Fruit fly (Drosophila melanogaster): Measurements from ENCODE around the gene CG6576.

CG6576 gene

dm6 chr3L:8763037-8763454 is 7.3 kb downstream of the CG6576 start (continued):
- TF ChIP-seq Gug (GFP tag; IDR thresholded peaks at IDR 0.05), result peak; percentile 19; the same call in 1 of the 4 replicates
- peak; percentile 59 for TF ChIP-seq CG10366 (GFP tag; IDR thresholded peaks at IDR 0.05)
- TF ChIP-seq sr (GFP tag; IDR thresholded peaks at IDR 0.05), result peak; percentile 96
- no peak for TF ChIP-seq da (GFP tag; optimal IDR thresholded peaks at IDR 0.05)
- TF ChIP-seq CG8388 (GFP tag; optimal IDR thresholded peaks at IDR 0.05), result no peak
- TF ChIP-seq CG15269 (tag; optimal IDR thresholded peaks at IDR 0.05), result peak; percentile 53
- peak; percentile 28 for TF ChIP-seq CG8944 (GFP tag; optimal IDR thresholded peaks at IDR 0.05)
- peak; percentile 50 for TF ChIP-seq lilli (GFP tag; optimal IDR thresholded peaks at IDR 0.05)
- peak; percentile 1 for TF ChIP-seq CG18262 (tag; optimal IDR thresholded peaks at IDR 0.05)
- peak; percentile 60 for TF ChIP-seq CG10543 (GFP tag; optimal IDR thresholded peaks at IDR 0.05)
- no peak for TF ChIP-seq CG14965 (GFP tag; optimal IDR thresholded peaks at IDR 0.05; ENCODE audit: borderline replicate concordance)
- no peak for TF ChIP-seq CG15479 (GFP tag; optimal IDR thresholded peaks at IDR 0.05)
- no peak for TF ChIP-seq CG4854 (GFP tag; optimal IDR thresholded peaks at IDR 0.05)
- peak; percentile 40; the same call in 1 of the 3 replicates for TF ChIP-seq CG16813 (GFP tag; IDR thresholded peaks at IDR 0.05; ENCODE audit: partially characterized antibody)
- TF ChIP-seq Antp (GFP tag; optimal IDR thresholded peaks at IDR 0.05), result no peak
- no peak for TF ChIP-seq ERR (GFP tag; optimal IDR thresholded peaks at IDR 0.05)
- TF ChIP-seq CG33213 (GFP tag; optimal IDR thresholded peaks at IDR 0.05), result no peak
- TF ChIP-seq CG4820 (GFP tag; optimal IDR thresholded peaks at IDR 0.05), result no peak
- no peak for TF ChIP-seq z (GFP tag; IDR thresholded peaks at IDR 0.05)
- TF ChIP-seq cad (GFP tag; optimal IDR thresholded peaks at IDR 0.05), result no peak
- no peak for TF ChIP-seq CG6854 (GFP tag; optimal IDR thresholded peaks at IDR 0.05)
- TF ChIP-seq dm (GFP tag; optimal IDR thresholded peaks at IDR 0.05), result peak; percentile 5
- peak; percentile 62 for TF ChIP-seq H2.0 (GFP tag; IDR thresholded peaks at IDR 0.05)
- TF ChIP-seq grn (GFP tag; optimal IDR thresholded peaks at IDR 0.05), result peak; percentile 11
- TF ChIP-seq HLH54F (GFP tag; optimal IDR thresholded peaks at IDR 0.05), result peak; percentile 4
- 0 out of 2 replicates have a peak, but pooled peaks have one; percentile 3 for TF ChIP-seq onecut (GFP tag; IDR thresholded peaks at IDR 0.05)
- TF ChIP-seq CG7745 (tag; optimal IDR thresholded peaks at IDR 0.05), result no peak
- TF ChIP-seq CG14667 (GFP tag; IDR thresholded peaks at IDR 0.05), result 0 out of 2 replicates have a peak, but pooled peaks have one; percentile 19
- TF ChIP-seq ap (GFP tag; IDR thresholded peaks at IDR 0.05), result peak; percentile 38; the same call in 1 of the 2 replicates
- TF ChIP-seq jumu (GFP tag; optimal IDR thresholded peaks at IDR 0.05), result peak; percentile 6
- 0 out of 2 replicates have a peak, but pooled peaks have one; percentile 46 for TF ChIP-seq CG17328 (GFP tag; IDR thresholded peaks at IDR 0.05)
- TF ChIP-seq CG12659 (GFP tag; optimal IDR thresholded peaks at IDR 0.05), result peak; percentile 38
- peak; percentile 33; the same call in 1 of the 2 replicates for TF ChIP-seq amos (GFP tag; IDR thresholded peaks at IDR 0.05; ENCODE audit: partially characterized antibody)
- no peak for TF ChIP-seq Dip2 (GFP tag; IDR thresholded peaks at IDR 0.05)
- peak; percentile 56 for TF ChIP-seq CG11504 (tag; optimal IDR thresholded peaks at IDR 0.05)
- TF ChIP-seq nerfin-2 (GFP tag; IDR thresholded peaks at IDR 0.05; ENCODE audit: partially characterized antibody), result no peak
- TF ChIP-seq CG2889 (GFP tag; IDR thresholded peaks at IDR 0.05), result no peak
- TF ChIP-seq hth (optimal IDR thresholded peaks at IDR 0.05), result no peak
- peak; percentile 54; the same call in 1 of the 2 replicates for TF ChIP-seq gsb (GFP tag; IDR thresholded peaks at IDR 0.05)
- peak; percentile 27 for TF ChIP-seq oc (tag; optimal IDR thresholded peaks at IDR 0.05)
- TF ChIP-seq exex (tag; optimal IDR thresholded peaks at IDR 0.05), result no peak
- TF ChIP-seq Taf1 (GFP tag; IDR thresholded peaks at IDR 0.05), result no peak
- peak; percentile 43; the same call in 1 of the 2 replicates for TF ChIP-seq Xrp1 (GFP tag; IDR thresholded peaks at IDR 0.05)
- peak; percentile 67; the same call in 1 of the 2 replicates for TF ChIP-seq stc (GFP tag; IDR thresholded peaks at IDR 0.05)
- peak; percentile 54; the same call in 1 of the 2 replicates for TF ChIP-seq CG14014 (GFP tag; IDR thresholded peaks at IDR 0.05)
- TF ChIP-seq vfl (GFP tag; optimal IDR thresholded peaks at IDR 0.05), result no peak
- peak; percentile 34 for TF ChIP-seq Fer3 (tag; optimal IDR thresholded peaks at IDR 0.05)
- TF ChIP-seq CG6813 (GFP tag; optimal IDR thresholded peaks at IDR 0.05), result no peak
- no peak for TF ChIP-seq CG13123 (GFP tag; optimal IDR thresholded peaks at IDR 0.05)
- no peak for TF ChIP-seq ato (GFP tag; IDR thresholded peaks at IDR 0.05; ENCODE audit: partially characterized antibody)
- peak in 1 of 2 experiments; percentile 46 for TF ChIP-seq bsh (GFP tag; optimal IDR thresholded peaks at IDR 0.05)
